Fruit fly (Drosophila melanogaster): ENCODE measurements around the gene BthD.

DNA sequence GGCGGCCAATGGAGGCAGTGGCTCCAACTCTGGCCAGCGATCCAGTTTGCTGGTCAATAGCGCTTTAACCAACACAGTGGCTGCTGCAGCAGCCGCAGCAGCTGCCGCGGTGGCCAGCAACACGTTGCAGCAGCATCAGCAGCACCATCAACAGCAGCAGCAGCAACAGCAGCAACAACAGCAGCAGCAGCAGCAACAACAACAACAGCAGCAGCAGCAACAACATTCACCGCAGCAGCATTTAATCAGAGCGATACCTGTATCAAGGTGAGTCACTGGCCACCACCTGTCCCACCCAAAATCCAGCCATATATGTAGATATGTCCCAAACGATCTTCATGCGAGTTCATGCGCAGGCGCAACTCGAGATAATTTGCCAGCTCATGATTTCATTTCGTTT is 37.9 kb downstream of the BthD start:
- no peak for TF ChIP-seq Pif1A (GFP tag; optimal IDR thresholded peaks at IDR 0.05)
- no peak for TF ChIP-seq CG9948 (tag; optimal IDR thresholded peaks at IDR 0.05)
- TF ChIP-seq gl (tag; optimal IDR thresholded peaks at IDR 0.05): no peak
- TF ChIP-seq rn (GFP tag; IDR thresholded peaks at IDR 0.05): no peak
- no peak for TF ChIP-seq CG32121 (GFP tag; IDR thresholded peaks at IDR 0.05)
- no peak for TF ChIP-seq EcR (GFP tag; optimal IDR thresholded peaks at IDR 0.05)
- no peak for TF ChIP-seq D1 (tag; optimal IDR thresholded peaks at IDR 0.05)
- TF ChIP-seq CG34367 (tag; optimal IDR thresholded peaks at IDR 0.05): no peak
- TF ChIP-seq fd96Ca (GFP tag; IDR thresholded peaks at IDR 0.05): no peak
